Worm (Caenorhabditis elegans): ENCODE results near the gene parg-2.

Gene parg-2

ce11 chrIV:8748967-8749366 is 34.0 kb upstream of the parg-2 start:
- TF ChIP-seq snpc-4 (GFP tag; optimal IDR thresholded peaks at IDR 0.05) (no peak), snpc-4 (tag; optimal IDR thresholded peaks at IDR 0.05) (no peak), nfyb-1 (GFP tag; IDR thresholded peaks at IDR 0.05) (0 out of 2 replicates have a peak, but pooled peaks have one; percentile 36)

ce11 chrIV:8745591-8746302 is 30.8 kb upstream of the parg-2 start, which contains the start of the genes F20C5.7 and parg-1:
Gene F20C5.7 (minus strand): TSS chrIV:8745691.
Gene parg-1 (plus strand): TSS chrIV:8746252.
- TF ChIP-seq mel-28 (tag; optimal IDR thresholded peaks at IDR 0.05; ENCODE audit: borderline replicate concordance) (no peak), Y53G8AR.9 (GFP tag; conservative IDR thresholded peaks at IDR 0.05) (0 out of 2 replicates have a peak, but pooled peaks have one; percentile 14)

ce11 chrIV:8743654-8744332 is 28.9 kb upstream of the parg-2 start, which contains the start of gene F21D5.7:
Gene F21D5.7 (minus strand): TSS chrIV:8743704.
- peak; percentile 27; the same call in 1 of the 2 replicates for TF ChIP-seq rcor-1 (GFP tag; IDR thresholded peaks at IDR 0.05)
- TF ChIP-seq gei-17 (GFP tag; optimal IDR thresholded peaks at IDR 0.05): no peak
- TF ChIP-seq dpl-1 (GFP tag; optimal IDR thresholded peaks at IDR 0.05): peak; percentile 13
- no peak for TF ChIP-seq ztf-25 (GFP tag; IDR thresholded peaks at IDR 0.05)
- TF ChIP-seq tbx-9 (tag; optimal IDR thresholded peaks at IDR 0.05; ENCODE audit: borderline replicate concordance): no peak
- TF ChIP-seq sptf-2 (GFP tag; optimal IDR thresholded peaks at IDR 0.05): no peak
- TF ChIP-seq attf-3 (GFP tag; conservative IDR thresholded peaks at IDR 0.05): 0 out of 2 replicates have a peak, but pooled peaks have one; percentile 41
- TF ChIP-seq nhr-27 (tag; optimal IDR thresholded peaks at IDR 0.05): no peak
- TF ChIP-seq pha-4 (tag; optimal IDR thresholded peaks at IDR 0.05): peak; percentile 25
- TF ChIP-seq Y53G8AR.9 (GFP tag; conservative IDR thresholded peaks at IDR 0.05): peak; percentile 81
- TF ChIP-seq lag-1 (GFP tag; IDR thresholded peaks at IDR 0.05): no peak
- no peak for TF ChIP-seq F57C9.4 (tag; optimal IDR thresholded peaks at IDR 0.05)
- no peak for TF ChIP-seq ztf-3 (GFP tag; optimal IDR thresholded peaks at IDR 0.05)
- peak; percentile 27; the same call in 1 of the 2 replicates for TF ChIP-seq D2030.7 (GFP tag; IDR thresholded peaks at IDR 0.05)
- no peak for TF ChIP-seq snpc-3.4 (tag; optimal IDR thresholded peaks at IDR 0.05)
- TF ChIP-seq F33H1.4 (GFP tag; IDR thresholded peaks at IDR 0.05): peak; percentile 41
- TF ChIP-seq him-1 (tag; optimal IDR thresholded peaks at IDR 0.05): no peak
- peak; percentile 55 for TF ChIP-seq tbp1 (GFP tag; optimal IDR thresholded peaks at IDR 0.05)
- no peak for TF ChIP-seq let-526 (GFP tag; IDR thresholded peaks at IDR 0.05)
- TF ChIP-seq ceh-79 (tag; optimal IDR thresholded peaks at IDR 0.05): no peak
- TF ChIP-seq snpc-1.3 (tag; optimal IDR thresholded peaks at IDR 0.05; ENCODE audit: insufficient read depth): peak; percentile 34
- peak; percentile 71; the same call in 1 of the 2 replicates for TF ChIP-seq B0336.3 (GFP tag; IDR thresholded peaks at IDR 0.05)
- no peak for TF ChIP-seq hrde-1 (tag; optimal IDR thresholded peaks at IDR 0.05; ENCODE audit: borderline replicate concordance)
- no peak for TF ChIP-seq hlh-26 (GFP tag; conservative IDR thresholded peaks at IDR 0.05)
- TF ChIP-seq K11D2.4 (GFP tag; IDR thresholded peaks at IDR 0.05): peak; percentile 71; the same call in 1 of the 2 replicates
- TF ChIP-seq ama-1 (optimal IDR thresholded peaks at IDR 0.05): no peak
- TF ChIP-seq ama-1 (GFP tag; optimal IDR thresholded peaks at IDR 0.05): no peak
- peak; percentile 75 for TF ChIP-seq mcd-1 (GFP tag; IDR thresholded peaks at IDR 0.05)
- no peak for TF ChIP-seq ztf-22 (GFP tag; optimal IDR thresholded peaks at IDR 0.05)
- TF ChIP-seq F10E7.11 (tag; optimal IDR thresholded peaks at IDR 0.05): no peak
- peak in 1 of 3 experiments; percentile 78 for TF ChIP-seq lin-35 (GFP tag; optimal IDR thresholded peaks at IDR 0.05)
- no peak for TF ChIP-seq F39B2.1 (GFP tag; IDR thresholded peaks at IDR 0.05)
- no peak for TF ChIP-seq attf-6 (GFP tag; IDR thresholded peaks at IDR 0.05)
- no peak for TF ChIP-seq athp-1 (tag; optimal IDR thresholded peaks at IDR 0.05)
- TF ChIP-seq K12H6.12 (tag; optimal IDR thresholded peaks at IDR 0.05): peak; percentile 19
- TF ChIP-seq egl-18 (GFP tag; IDR thresholded peaks at IDR 0.05): no peak
- TF ChIP-seq die-1 (tag; optimal IDR thresholded peaks at IDR 0.05): no peak
- peak; percentile 29; the same call in 1 of the 2 replicates for TF ChIP-seq hmg-20 (GFP tag; IDR thresholded peaks at IDR 0.05)
